Fruit fly (Drosophila melanogaster): ENCODE results near the gene CG13050.

- TF ChIP-seq br (GFP tag; optimal IDR thresholded peaks at IDR 0.05) (no peak), Myc (optimal IDR thresholded peaks at IDR 0.05) (no peak), Abd-B (GFP tag; optimal IDR thresholded peaks at IDR 0.05) (no peak), fru (GFP tag; optimal IDR thresholded peaks at IDR 0.05) (no peak), N (GFP tag; optimal IDR thresholded peaks at IDR 0.05) (no peak)
Measured at dm6 chr3L:16281880-16282556, 2.9 kb upstream of the CG13050 start, which contains the start of gene CG13049.

Measured in whole organism, wandering third instar larva.